Fruit fly (Drosophila melanogaster): Measurements from ENCODE around the gene Alp13.

The Alp13 gene

dm6 chr3R:10034995-10035446 is 40.2 kb downstream of the Alp13 start:
- TF ChIP-seq toe (GFP tag; optimal IDR thresholded peaks at IDR 0.05) = no peak
- TF ChIP-seq Clk (GFP tag; optimal IDR thresholded peaks at IDR 0.05) = no peak
- TF ChIP-seq pad (GFP tag; optimal IDR thresholded peaks at IDR 0.05) = no peak
- no peak for TF ChIP-seq CG7045 (GFP tag; optimal IDR thresholded peaks at IDR 0.05)
- no peak for TF ChIP-seq Hr96 (GFP tag; optimal IDR thresholded peaks at IDR 0.05)

DNA sequence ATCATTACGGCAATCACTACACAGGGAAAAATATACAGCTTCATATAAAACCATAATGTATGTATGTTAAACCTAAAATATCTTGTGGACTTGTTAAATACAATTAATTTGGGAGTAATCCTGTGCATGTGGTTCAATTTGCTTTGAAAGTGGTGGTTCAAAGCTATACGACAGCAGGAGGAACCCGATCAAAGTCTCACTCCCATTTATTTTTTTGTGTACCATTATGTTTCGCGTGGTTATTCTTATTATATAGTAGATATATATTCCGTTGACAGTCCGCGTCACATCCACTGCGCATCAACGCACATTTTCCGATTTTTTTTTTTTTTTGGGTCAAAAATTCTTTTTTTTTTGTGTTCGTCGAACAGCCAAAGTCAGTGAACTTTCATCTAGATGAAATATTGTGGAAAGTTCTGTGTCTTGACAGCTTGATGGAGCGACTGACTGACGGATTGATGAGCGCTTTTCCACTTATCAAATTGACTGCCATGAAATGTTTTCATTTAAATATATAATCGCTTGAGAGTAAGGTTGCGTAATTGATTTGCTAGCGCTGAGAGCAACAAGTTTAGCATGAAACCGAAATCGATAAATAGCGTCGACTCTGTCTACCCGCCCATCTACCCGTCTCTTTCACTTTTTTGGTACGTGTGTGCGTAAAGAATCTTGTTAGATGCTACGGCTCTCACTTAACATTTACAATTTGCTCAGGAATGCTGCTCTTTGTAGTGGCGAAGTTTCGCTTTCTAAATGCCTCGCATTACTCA is 42.0 kb downstream of the Alp13 start:
- no peak for TF ChIP-seq bab1 (GFP tag; optimal IDR thresholded peaks at IDR 0.05)
- no peak for TF ChIP-seq cnc (optimal IDR thresholded peaks at IDR 0.05)
- no peak for TF ChIP-seq CG7101 (tag; optimal IDR thresholded peaks at IDR 0.05)
- no peak for TF ChIP-seq CG7045 (GFP tag; optimal IDR thresholded peaks at IDR 0.05)
- TF ChIP-seq CG1620 (GFP tag; optimal IDR thresholded peaks at IDR 0.05) = no peak
- no peak for TF ChIP-seq toe (GFP tag; optimal IDR thresholded peaks at IDR 0.05)

DNA sequence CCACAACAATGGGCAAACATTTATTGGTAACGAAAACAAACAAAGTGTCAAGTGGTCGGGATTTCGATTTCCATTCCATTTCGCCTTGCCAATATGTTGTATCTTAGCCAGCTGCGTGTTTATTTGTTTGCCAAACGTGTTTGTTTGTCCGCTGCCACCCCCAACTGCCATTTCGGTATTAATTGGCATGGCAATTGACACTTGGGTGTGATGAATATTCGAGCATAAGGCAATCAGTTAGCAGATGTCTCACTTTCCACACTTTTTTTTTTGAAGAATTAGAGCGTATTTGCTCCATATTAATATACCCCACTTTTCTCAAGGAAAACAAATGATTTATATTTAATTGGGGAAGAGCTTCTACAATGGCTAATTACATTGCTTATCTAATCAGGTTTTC is 43.7 kb downstream of the Alp13 start:
- TF ChIP-seq CG11617 (GFP tag; optimal IDR thresholded peaks at IDR 0.05) (no peak), kay (GFP tag; ENCODE audit: borderline replicate concordance) (peak; percentile 92)

dm6 chr3R:10028378-10028777 is 46.8 kb downstream of the Alp13 start:
- TF ChIP-seq CG11617 (GFP tag; optimal IDR thresholded peaks at IDR 0.05) = no peak
- no peak for TF ChIP-seq Clk (GFP tag; optimal IDR thresholded peaks at IDR 0.05)
- TF ChIP-seq CG7045 (GFP tag; optimal IDR thresholded peaks at IDR 0.05) = no peak
- no peak for TF ChIP-seq CG1620 (GFP tag; optimal IDR thresholded peaks at IDR 0.05)
- no peak for TF ChIP-seq Hr96 (GFP tag; optimal IDR thresholded peaks at IDR 0.05)
- no peak for TF ChIP-seq pad (GFP tag; optimal IDR thresholded peaks at IDR 0.05)
- no peak for TF ChIP-seq CG7101 (tag; optimal IDR thresholded peaks at IDR 0.05)
- TF ChIP-seq CG5204 (GFP tag; optimal IDR thresholded peaks at IDR 0.05) = no peak
- TF ChIP-seq bab1 (GFP tag; optimal IDR thresholded peaks at IDR 0.05) = no peak
- no peak for TF ChIP-seq CG14711 (tag; optimal IDR thresholded peaks at IDR 0.05)

dm6 chr3R:10025050-10025449 is 50.1 kb downstream of the Alp13 start, which contains the start of gene CG31407:
Gene CG31407 (minus strand): TSS chr3R:10025150.
- TF ChIP-seq CG12768 (GFP tag; optimal IDR thresholded peaks at IDR 0.05) (no peak), ovo (GFP tag; optimal IDR thresholded peaks at IDR 0.05) (no peak), Crg-1 (GFP tag; optimal IDR thresholded peaks at IDR 0.05) (no peak)

DNA sequence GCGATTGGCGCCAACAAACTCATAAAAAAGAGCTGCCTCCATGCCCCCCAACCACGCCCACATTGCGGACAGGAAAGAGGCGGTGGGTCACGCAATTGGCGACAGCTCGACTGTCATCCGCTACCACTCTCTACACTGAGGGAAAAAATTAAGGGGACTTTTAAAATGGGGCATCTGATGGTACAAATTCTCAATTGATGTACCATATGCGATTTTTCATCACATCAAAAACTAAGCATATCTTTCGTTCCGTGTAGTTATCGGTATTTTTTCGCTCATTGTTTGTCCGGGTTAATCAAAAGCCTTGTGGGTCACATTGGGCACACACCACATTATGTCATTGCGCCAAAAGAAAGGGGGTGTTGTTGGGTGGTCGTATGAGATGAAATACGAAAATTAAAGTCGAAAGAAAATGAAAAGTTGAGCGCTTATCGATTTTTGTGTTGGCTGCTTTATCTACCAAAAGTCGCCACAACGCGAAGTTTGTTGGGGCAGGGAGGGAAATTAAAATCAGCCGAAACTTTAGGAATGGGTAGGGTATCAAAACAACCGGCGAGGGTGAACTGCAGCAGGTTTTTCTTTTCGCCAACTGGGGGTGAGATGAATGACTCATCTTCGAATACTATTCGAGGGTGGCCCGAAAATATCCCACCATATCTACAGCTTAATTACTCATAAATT is 51.0 kb downstream of the Alp13 start:
- no peak for TF ChIP-seq CG7045 (GFP tag; optimal IDR thresholded peaks at IDR 0.05)
- no peak for TF ChIP-seq tj (GFP tag; optimal IDR thresholded peaks at IDR 0.05)
- TF ChIP-seq CG11617 (GFP tag; optimal IDR thresholded peaks at IDR 0.05) = no peak
- no peak for TF ChIP-seq Mnt (GFP tag; optimal IDR thresholded peaks at IDR 0.05)
- no peak for TF ChIP-seq cnc (optimal IDR thresholded peaks at IDR 0.05)
- no peak for TF ChIP-seq Hr96 (GFP tag; optimal IDR thresholded peaks at IDR 0.05)
- no peak for TF ChIP-seq bab1 (GFP tag; optimal IDR thresholded peaks at IDR 0.05)
- no peak for TF ChIP-seq Clk (GFP tag; optimal IDR thresholded peaks at IDR 0.05)
- TF ChIP-seq CG5204 (GFP tag; optimal IDR thresholded peaks at IDR 0.05) = no peak
- TF ChIP-seq CG12768 (GFP tag; optimal IDR thresholded peaks at IDR 0.05) = no peak
- no peak for TF ChIP-seq CG1620 (GFP tag; optimal IDR thresholded peaks at IDR 0.05)
- TF ChIP-seq pad (GFP tag; optimal IDR thresholded peaks at IDR 0.05) = no peak
- no peak for TF ChIP-seq CG14711 (tag; optimal IDR thresholded peaks at IDR 0.05)
- TF ChIP-seq cic (GFP tag; optimal IDR thresholded peaks at IDR 0.05) = no peak
- no peak for TF ChIP-seq CG33017 (tag; optimal IDR thresholded peaks at IDR 0.05)
- TF ChIP-seq CG7101 (tag; optimal IDR thresholded peaks at IDR 0.05) = no peak
- no peak for TF ChIP-seq Crg-1 (GFP tag; optimal IDR thresholded peaks at IDR 0.05)

All from whole organism, adult.